Worm (Caenorhabditis elegans): ENCODE results near the gene fbxb-51.
"Not testable (repeated sequence)": the region's sequence is repeated elsewhere in the genome, so short reads cannot be mapped to it uniquely, and the experiment has no call there.

The fbxb-51 gene

ce11 chrII:1550501-1550900 lies at the start of gene fbxb-51, which contains the start of gene fbxb-52:
fbxb-51 (plus strand) TSS chrII:1550712.
fbxb-52 (minus strand) TSS chrII:1550601.
- no peak for TF ChIP-seq unc-62 (GFP tag; optimal IDR thresholded peaks at IDR 0.05)

ce11 chrII:1500959-1501358 lies 49.6 kb upstream of the fbxb-51 start:
- no peak for TF ChIP-seq unc-62 (GFP tag; optimal IDR thresholded peaks at IDR 0.05)

- no peak for TF ChIP-seq unc-62 (GFP tag; optimal IDR thresholded peaks at IDR 0.05)
Observed at ce11 chrII:1501614-1502355, 48.7 kb upstream of the fbxb-51 start.

- no peak for TF ChIP-seq unc-62 (GFP tag; optimal IDR thresholded peaks at IDR 0.05)
Observed at ce11 chrII:1503663-1504062, 46.8 kb upstream of the fbxb-51 start.

- no peak for TF ChIP-seq unc-62 (GFP tag; optimal IDR thresholded peaks at IDR 0.05)
Observed at ce11 chrII:1504266-1504665, 46.2 kb upstream of the fbxb-51 start, which contains the start of gene fdgt-1. fdgt-1 (plus strand) TSS chrII:1504566.

- TF ChIP-seq unc-62 (GFP tag; optimal IDR thresholded peaks at IDR 0.05) = no peak
Observed at ce11 chrII:1517354-1517753, 33.2 kb upstream of the fbxb-51 start, which contains the start of gene math-45. math-45 (minus strand) TSS chrII:1517454.

ce11 chrII:1518914-1519313 lies 31.6 kb upstream of the fbxb-51 start, which contains the start of gene Y51H7BR.8:
Y51H7BR.8 (plus strand) TSS chrII:1519214.
- no peak for TF ChIP-seq unc-62 (GFP tag; optimal IDR thresholded peaks at IDR 0.05)

- TF ChIP-seq unc-62 (GFP tag; optimal IDR thresholded peaks at IDR 0.05) = no peak
Observed at ce11 chrII:1519867-1520266, 30.6 kb upstream of the fbxb-51 start.

- TF ChIP-seq unc-62 (GFP tag; optimal IDR thresholded peaks at IDR 0.05) = no peak
Observed at ce11 chrII:1521956-1522355, 28.6 kb upstream of the fbxb-51 start.

ce11 chrII:1525498-1525897 lies 25.0 kb upstream of the fbxb-51 start, which contains the start of gene Y51H7BR.7:
Y51H7BR.7 (minus strand) TSS chrII:1525598.
- no peak for TF ChIP-seq unc-62 (GFP tag; optimal IDR thresholded peaks at IDR 0.05)

- no peak for TF ChIP-seq unc-62 (GFP tag; optimal IDR thresholded peaks at IDR 0.05)
Observed at ce11 chrII:1529057-1529456, 21.5 kb upstream of the fbxb-51 start, which contains the start of gene Y51H7BR.4. Y51H7BR.4 (plus strand) TSS chrII:1529357.

ce11 chrII:1535931-1536330 lies 14.6 kb upstream of the fbxb-51 start, which contains the start of gene fbxb-43:
fbxb-43 (plus strand) TSS chrII:1536231.
- no peak for TF ChIP-seq unc-62 (GFP tag; optimal IDR thresholded peaks at IDR 0.05)

ce11 chrII:1537321-1537720 lies 13.2 kb upstream of the fbxb-51 start, which contains the start of gene fbxb-42:
fbxb-42 (plus strand) TSS chrII:1537621.
- TF ChIP-seq unc-62 (GFP tag; optimal IDR thresholded peaks at IDR 0.05) = no peak

ce11 chrII:1538589-1538988 lies 11.9 kb upstream of the fbxb-51 start, which contains the start of gene fbxb-44:
fbxb-44 (plus strand) TSS chrII:1538889.
- TF ChIP-seq unc-62 (GFP tag; optimal IDR thresholded peaks at IDR 0.05) = no peak

ce11 chrII:1540628-1541027 lies 9.9 kb upstream of the fbxb-51 start, which contains the start of gene poml-4:
poml-4 (plus strand) TSS chrII:1540928.
- TF ChIP-seq unc-62 (GFP tag; optimal IDR thresholded peaks at IDR 0.05) = not testable (repeated sequence)

ce11 chrII:1543182-1543581 lies 7.3 kb upstream of the fbxb-51 start, which contains the start of gene K05F6.4:
K05F6.4 (plus strand) TSS chrII:1543482.
- not testable (repeated sequence) for TF ChIP-seq unc-62 (GFP tag; optimal IDR thresholded peaks at IDR 0.05)

- TF ChIP-seq unc-62 (GFP tag; optimal IDR thresholded peaks at IDR 0.05) = no peak
Observed at ce11 chrII:1545625-1546024, 4.9 kb upstream of the fbxb-51 start, which contains the start of gene K05F6.12. K05F6.12 (plus strand) TSS chrII:1545925.
